Worm (Caenorhabditis elegans) whole organism, early embryonic: ENCODE data around the gene srh-28.

ENCODE experiments used
- aly-1 ChIP-seq: sonication (generic microtip); optimal IDR thresholded peaks from 2 replicates; lab custom pipeline; 2016; ENCODE audit warnings: missing genetic modification characterization, missing compliant biosample characterization
- ama-1 ChIP-seq: fragments of 150-350 bp; optimal IDR thresholded peaks from 2 replicates; lab custom pipeline; 2014
- ceh-13 ChIP-seq: fragments of 200-800 bp; sonication (Bioruptor generic); optimal IDR thresholded peaks from 2 replicates; lab custom pipeline; 2018; ENCODE audit warnings: mild to moderate bottlenecking, missing genetic modification characterization, missing compliant biosample characterization
- ceh-36 ChIP-seq: sonication (generic microtip); optimal IDR thresholded peaks from 2 replicates; lab custom pipeline; 2016; ENCODE audit warnings: missing genetic modification characterization, inconsistent platforms, missing compliant biosample characterization
- flt-1 ChIP-seq: fragments of 200-800 bp; sonication (Bioruptor generic); IDR thresholded peaks from 2 replicates; pipeline ENCODE4 v1.3.6; 2022; ENCODE audit warnings: missing genetic modification characterization, missing compliant biosample characterization
- pes-1 ChIP-seq: fragments of 200-800 bp; sonication (Bioruptor generic); IDR thresholded peaks from 2 replicates; pipeline ENCODE4 v1.3.6; 2022; ENCODE audit warnings: missing genetic modification reagents, missing genetic modification characterization, missing compliant biosample characterization

ce11 chrV:6771645-6772044 lies 4.0 kb downstream of the srh-28 start, which contains the start of gene srh-30:
- TF ChIP-seq ama-1 (lab: Kevin White, UChicago) (no peak), ceh-36 (tag; lab: Kevin White, UChicago) (no peak), aly-1 (tag; lab: Kevin White, UChicago) (no peak), pes-1 (no peak), flt-1 (no peak), ceh-13 (GFP tag; lab: Kevin White, UChicago) (no peak)
